Worm (Caenorhabditis elegans) whole organism, young adult: ENCODE data around the gene cyp-35B1.

Experiments
- B0035.1 ChIP-seq: sonication (generic microtip); optimal IDR thresholded peaks from 2 replicates; lab custom pipeline; 2016; ENCODE audit warnings: missing genetic modification characterization, mild to moderate bottlenecking, missing compliant biosample characterization, missing genotype, missing genetic modification reagents
- F22D6.2 ChIP-seq: sonication (generic microtip); optimal IDR thresholded peaks from 2 replicates; lab custom pipeline; 2016; ENCODE audit warnings: mild to moderate bottlenecking, missing genetic modification characterization, missing compliant biosample characterization
- F55B11.4 ChIP-seq: sonication (generic microtip); optimal IDR thresholded peaks from 2 replicates; lab custom pipeline; 2016; ENCODE audit warnings: missing compliant biosample characterization, missing genetic modification characterization, borderline replicate concordance; ENCODE audit not compliant: insufficient read depth
- F57A8.1 ChIP-seq: fragments of 200-800 bp; sonication (Bioruptor generic); optimal IDR thresholded peaks from 2 replicates; lab custom pipeline; 2018; ENCODE audit warnings: mild to moderate bottlenecking, missing genetic modification characterization, moderate library complexity, missing compliant biosample characterization
- F57C9.4 ChIP-seq: sonication (generic microtip); optimal IDR thresholded peaks from 2 replicates; lab custom pipeline; 2017; ENCODE audit warnings: mild to moderate bottlenecking, missing genetic modification characterization, missing compliant biosample characterization
- Y53G8AR.9 ChIP-seq: fragments of 200-800 bp; sonication (Bioruptor generic); conservative IDR thresholded peaks from 2 replicates; pipeline ENCODE4 v1.3.6; 2022; ENCODE audit warnings: missing genetic modification reagents, missing genetic modification characterization, missing compliant biosample characterization
- aptf-3 ChIP-seq: fragments of 200-800 bp; sonication (Bioruptor generic); IDR thresholded peaks from 2 replicates; pipeline ENCODE4 v1.3.6; 2022; ENCODE audit warnings: missing genetic modification characterization, missing compliant biosample characterization
- attf-5 ChIP-seq: fragments of 200-800 bp; sonication (Bioruptor generic); optimal IDR thresholded peaks from 2 replicates; lab custom pipeline; 2018; ENCODE audit warnings: mild to moderate bottlenecking, missing genetic modification characterization, missing compliant biosample characterization
- bed-1 ChIP-seq: fragments of 200-800 bp; sonication (Bioruptor generic); IDR thresholded peaks from 2 replicates; pipeline ENCODE4 v1.3.6; 2022; ENCODE audit warnings: missing genetic modification reagents, missing genetic modification characterization, missing compliant biosample characterization
- ccch-3 ChIP-seq: fragments of 200-800 bp; sonication (Bioruptor generic); optimal IDR thresholded peaks from 2 replicates; lab custom pipeline; 2018; ENCODE audit warnings: mild to moderate bottlenecking, missing genetic modification characterization, missing compliant biosample characterization
- cebp-1 ChIP-seq, 2 experiments: fragments of 200-800 bp in 1 of 2; sonication (Bioruptor generic) in 1 of 2; sonication (generic microtip) in 1 of 2; IDR thresholded peaks in 1 of 2; optimal IDR thresholded peaks in 1 of 2; 2 replicates each; pipeline versions ENCODE4 v1.3.6 to Lab custom; 2017 to 2022; ENCODE audit warnings: missing compliant biosample characterization in 2 of 2, missing genetic modification characterization in 2 of 2, mild to moderate bottlenecking in 1 of 2, missing genetic modification reagents in 1 of 2, moderate library complexity in 1 of 2
- ceh-100 ChIP-seq: fragments of 200-800 bp; sonication (Bioruptor generic); IDR thresholded peaks from 2 replicates; pipeline ENCODE4 v1.3.6; 2022; ENCODE audit warnings: missing genetic modification reagents, missing genetic modification characterization, missing compliant biosample characterization
- ceh-27 ChIP-seq: fragments of 200-800 bp; sonication (Bioruptor generic); optimal IDR thresholded peaks from 2 replicates; lab custom pipeline; 2018; ENCODE audit warnings: mild to moderate bottlenecking, missing genetic modification characterization, moderate library complexity, missing compliant biosample characterization
- ceh-58 ChIP-seq: fragments of 200-800 bp; sonication (Bioruptor generic); IDR thresholded peaks from 2 replicates; pipeline ENCODE4 v1.3.6; 2022; ENCODE audit warnings: missing genetic modification characterization, missing compliant biosample characterization
- ceh-91 ChIP-seq: fragments of 200-800 bp; sonication (Bioruptor generic); IDR thresholded peaks from 2 replicates; pipeline ENCODE4 v1.3.6; 2022; ENCODE audit warnings: missing genetic modification reagents, missing genetic modification characterization, missing compliant biosample characterization
- die-1 ChIP-seq: sonication (generic microtip); optimal IDR thresholded peaks from 2 replicates; lab custom pipeline; 2016; ENCODE audit warnings: missing genotype, mild to moderate bottlenecking, missing genetic modification characterization, missing compliant biosample characterization
- dox-1 ChIP-seq: fragments of 200-800 bp; sonication (Bioruptor generic); IDR thresholded peaks from 2 replicates; pipeline ENCODE4 v1.3.6; 2022; ENCODE audit warnings: missing genetic modification reagents, missing genetic modification characterization, missing compliant biosample characterization
- him-1 ChIP-seq: sonication (generic microtip); optimal IDR thresholded peaks from 2 replicates; lab custom pipeline; 2016; ENCODE audit warnings: missing genotype, missing genetic modification reagents, missing genetic modification characterization, missing compliant biosample characterization
- hlh-12 ChIP-seq: sonication (generic microtip); optimal IDR thresholded peaks from 2 replicates; lab custom pipeline; 2016; ENCODE audit warnings: missing genetic modification characterization, missing compliant biosample characterization
- hmg-1.2 ChIP-seq: fragments of 200-800 bp; sonication (Bioruptor generic); IDR thresholded peaks from 2 replicates; pipeline ENCODE4 v1.3.6; 2022; ENCODE audit warnings: missing genetic modification reagents, missing genetic modification characterization, missing compliant biosample characterization
- hsf-1 ChIP-seq: fragments of 200-800 bp; sonication (Bioruptor generic); IDR thresholded peaks from 2 replicates; pipeline ENCODE4 v1.3.6; 2022; ENCODE audit warnings: missing genetic modification reagents, missing genetic modification characterization, missing compliant biosample characterization
- lag-1 ChIP-seq: fragments of 200-800 bp; sonication (Bioruptor generic); IDR thresholded peaks from 2 replicates; pipeline ENCODE4 v1.3.6; 2022; ENCODE audit warnings: missing genetic modification reagents, missing genetic modification characterization, missing compliant biosample characterization
- let-526 ChIP-seq: fragments of 200-800 bp; sonication (Bioruptor generic); IDR thresholded peaks from 2 replicates; pipeline ENCODE4 v1.3.6; 2022; ENCODE audit warnings: missing genetic modification reagents, missing genetic modification characterization, missing compliant biosample characterization
- lin-35 ChIP-seq, 3 experiments: fragments of 150-350 bp in 2 of 3; sonication (generic microtip) in 1 of 3; optimal IDR thresholded peaks; 2 replicates each; lab custom pipeline; 2014 to 2018; ENCODE audit warnings: missing biosample characterization in 3 of 3, missing genetic modification characterization in 3 of 3, missing genetic modification reagents in 3 of 3
- lin-40 ChIP-seq: sonication (generic microtip); optimal IDR thresholded peaks from 2 replicates; lab custom pipeline; 2016; ENCODE audit warnings: missing genetic modification characterization, mild to moderate bottlenecking, missing compliant biosample characterization, missing genotype, missing genetic modification reagents
- madf-3 ChIP-seq: fragments of 200-800 bp; sonication (Bioruptor generic); IDR thresholded peaks from 2 replicates; pipeline ENCODE4 v1.3.6; 2022; ENCODE audit warnings: missing genetic modification reagents, missing genetic modification characterization, missing compliant biosample characterization
- madf-6 ChIP-seq: fragments of 200-800 bp; sonication (Bioruptor generic); IDR thresholded peaks from 2 replicates; pipeline ENCODE4 v1.3.6; 2022; ENCODE audit warnings: missing genetic modification reagents, missing genetic modification characterization, missing compliant biosample characterization
- madf-8 ChIP-seq: fragments of 200-800 bp; sonication (Bioruptor generic); conservative IDR thresholded peaks from 2 replicates; pipeline ENCODE4 v1.3.6; 2022; ENCODE audit warnings: missing genetic modification reagents, missing genetic modification characterization, missing compliant biosample characterization
- nhr-179 ChIP-seq: sonication (generic microtip); optimal IDR thresholded peaks from 2 replicates; lab custom pipeline; 2016; ENCODE audit warnings: mild to moderate bottlenecking, missing genetic modification characterization, missing compliant biosample characterization
- nhr-27 ChIP-seq: fragments of 200-800 bp; sonication (Bioruptor generic); optimal IDR thresholded peaks from 2 replicates; lab custom pipeline; 2018; ENCODE audit warnings: mild to moderate bottlenecking, missing genetic modification characterization, moderate library complexity, missing compliant biosample characterization
- nhr-80 ChIP-seq: sonication (generic microtip); optimal IDR thresholded peaks from 2 replicates; lab custom pipeline; 2016; ENCODE audit warnings: missing genetic modification characterization, missing compliant biosample characterization
- nhr-90 ChIP-seq: sonication (generic microtip); optimal IDR thresholded peaks from 2 replicates; lab custom pipeline; 2016; ENCODE audit warnings: missing genotype, mild to moderate bottlenecking, missing genetic modification characterization, missing compliant biosample characterization
- pbrm-1 ChIP-seq: fragments of 200-800 bp; sonication (Bioruptor generic); IDR thresholded peaks from 2 replicates; pipeline ENCODE4 v1.3.6; 2022; ENCODE audit warnings: missing genetic modification reagents, missing genetic modification characterization, missing compliant biosample characterization
- rec-8 ChIP-seq, 2 experiments: sonication (generic microtip); optimal IDR thresholded peaks; 2 replicates each; lab custom pipeline; 2016; ENCODE audit warnings: mild to moderate bottlenecking in 2 of 2, missing genetic modification characterization in 2 of 2, missing genetic modification reagents in 2 of 2, missing genotype in 2 of 2, missing biosample characterization in 1 of 2, missing compliant biosample characterization in 1 of 2, moderate library complexity in 1 of 2
- snpc-1.3 ChIP-seq: sonication (generic microtip); optimal IDR thresholded peaks from 2 replicates; lab custom pipeline; 2017; ENCODE audit warnings: missing genetic modification characterization, mild to moderate bottlenecking, missing compliant biosample characterization, antibody characterized with exemption, moderate library complexity, missing genotype, missing genetic modification reagents; ENCODE audit not compliant: insufficient read depth
- sptf-2 ChIP-seq: fragments of 200-800 bp; sonication (Bioruptor generic); optimal IDR thresholded peaks from 2 replicates; lab custom pipeline; 2018; ENCODE audit warnings: mild to moderate bottlenecking, missing genetic modification characterization, missing compliant biosample characterization
- tbp1 ChIP-seq: fragments of 200-800 bp; sonication (Bioruptor generic); optimal IDR thresholded peaks from 2 replicates; lab custom pipeline; 2018; ENCODE audit warnings: mild to moderate bottlenecking, missing genetic modification characterization, missing compliant biosample characterization
- unc-62 ChIP-seq: fragments of 150-350 bp; optimal IDR thresholded peaks from 2 replicates; lab custom pipeline; 2014; ENCODE audit warnings: missing biosample characterization, missing genetic modification reagents, missing genetic modification characterization
- zfh-2 ChIP-seq: fragments of 200-800 bp; sonication (Bioruptor generic); conservative IDR thresholded peaks from 2 replicates; pipeline ENCODE4 v1.3.6; 2022; ENCODE audit warnings: missing genetic modification reagents, missing genetic modification characterization, missing compliant biosample characterization
- ztf-26 ChIP-seq: sonication (generic microtip); optimal IDR thresholded peaks from 2 replicates; lab custom pipeline; 2017; ENCODE audit warnings: missing genetic modification characterization, missing compliant biosample characterization

The cyp-35B1 gene

ce11 chrV:3967762-3968161, 28.9 kb downstream of the cyp-35B1 start, which contains the start of gene cyp-34A8:
TSS of gene cyp-34A8 (minus strand) at chrV:3967823.
- TF ChIP-seq hlh-12 (tag; lab: Kevin White, UChicago) (no peak), nhr-80 (tag; lab: Kevin White, UChicago) (peak; percentile 20)
- TF ChIP-seq, all 124 proteins: peak for 1

ce11 chrV:3968929-3969328, 30.1 kb downstream of the cyp-35B1 start:
- TF ChIP-seq ccch-3 (no peak), ceh-58 (GFP tag; lab: Robert Waterston, UW) (no peak), attf-5 (GFP tag; lab: Kevin White, UChicago) (no peak), B0035.1 (no peak), F57C9.4 (tag; lab: Kevin White, UChicago) (no peak), pbrm-1 (GFP tag; lab: Robert Waterston, UW) (no peak), rec-8 (tag; optimal IDR thresholded peaks at IDR 0.05; lab: Kevin White, UChicago) (no peak), F55B11.4 (tag; lab: Kevin White, UChicago) (no peak), cebp-1 (GFP tag; IDR thresholded peaks at IDR 0.05; lab: Robert Waterston, UW) (no peak), cebp-1 (tag; optimal IDR thresholded peaks at IDR 0.05; lab: Kevin White, UChicago) (no peak), nhr-90 (tag; lab: Kevin White, UChicago) (no peak), ceh-27 (GFP tag; lab: Kevin White, UChicago) (no peak), hmg-1.2 (GFP tag; lab: Robert Waterston, UW) (no peak), bed-1 (no peak), lag-1 (no peak), F57A8.1 (GFP tag; lab: Kevin White, UChicago) (no peak), ceh-100 (GFP tag; lab: Robert Waterston, UW) (no peak), snpc-1.3 (tag; lab: Kevin White, UChicago) (no peak), madf-8 (GFP tag; lab: Robert Waterston, UW) (no peak), aptf-3 (GFP tag; lab: Robert Waterston, UW) (no peak), madf-6 (GFP tag; lab: Robert Waterston, UW) (no peak)

- no peak for TF ChIP-seq him-1 (tag; lab: Kevin White, UChicago)
- peak; percentile 50 for TF ChIP-seq unc-62 (GFP tag; lab: Kevin White, UChicago)
Measured at ce11 chrV:3969664-3970063, 30.8 kb downstream of the cyp-35B1 start.

- TF ChIP-seq nhr-80 (tag; lab: Kevin White, UChicago) (peak; percentile 42), dox-1 (GFP tag; lab: Robert Waterston, UW) (no peak), hsf-1 (GFP tag; lab: Robert Waterston, UW) (no peak)
- TF ChIP-seq, all 124 proteins: peak for 1
Measured at ce11 chrV:3970410-3970809, 31.6 kb downstream of the cyp-35B1 start, which contains the start of gene cyp-34A9. TSS of gene cyp-34A9 (minus strand) at chrV:3970540.

- TF ChIP-seq ceh-27 (GFP tag; lab: Kevin White, UChicago) = no peak
- no peak for TF ChIP-seq nhr-27 (tag; lab: Kevin White, UChicago)
- TF ChIP-seq let-526 = no peak
- TF ChIP-seq snpc-1.3 (tag; lab: Kevin White, UChicago) = no peak
- TF ChIP-seq die-1 (tag; lab: Kevin White, UChicago) = no peak
- TF ChIP-seq madf-3 (GFP tag; lab: Robert Waterston, UW) = no peak
- no peak for TF ChIP-seq ztf-26 (tag; lab: Kevin White, UChicago)
- TF ChIP-seq nhr-179 = no peak
- TF ChIP-seq Y53G8AR.9 (GFP tag; lab: Robert Waterston, UW) = no peak
- no peak for TF ChIP-seq lin-40 (tag; lab: Kevin White, UChicago)
- TF ChIP-seq zfh-2 (GFP tag; lab: Robert Waterston, UW) = no peak
- TF ChIP-seq F57A8.1 (GFP tag; lab: Kevin White, UChicago) = no peak
- TF ChIP-seq rec-8 (tag; optimal IDR thresholded peaks at IDR 0.05; lab: Kevin White, UChicago) = no peak
- no peak for TF ChIP-seq lin-35 (GFP tag; optimal IDR thresholded peaks at IDR 0.05; lab: Kevin White, UChicago)
- no peak for TF ChIP-seq F22D6.2 (tag; lab: Kevin White, UChicago)
- TF ChIP-seq ceh-91 (GFP tag; lab: Robert Waterston, UW) = no peak
- TF ChIP-seq tbp1 (GFP tag; lab: Kevin White, UChicago) = no peak
- TF ChIP-seq sptf-2 = no peak
Measured at ce11 chrV:3972846-3973245, 34.0 kb downstream of the cyp-35B1 start, which contains the start of gene cyp-34A10. TSS of gene cyp-34A10 (minus strand) at chrV:3972991.
